Worm (Caenorhabditis elegans) whole organism, L2 larva: Measurements from ENCODE around the gene T11F8.5.
"Not testable (repeated sequence)": the region's sequence is repeated elsewhere in the genome, so short reads cannot be mapped to it uniquely, and the experiment has no call there.

Source experiments
- R02D3.7 ChIP-seq: fragments of 150-350 bp; optimal IDR thresholded peaks from 2 replicates; lab custom pipeline; 2014; ENCODE audit warnings: missing biosample characterization, missing genetic modification characterization
- Y55F3AM.14 ChIP-seq: fragments of 200-800 bp; sonication (Bioruptor generic); optimal IDR thresholded peaks from 2 replicates; lab custom pipeline; 2018; ENCODE audit warnings: mild to moderate bottlenecking, missing genetic modification characterization, missing compliant biosample characterization
- ZK546.5 ChIP-seq: sonication (generic microtip); optimal IDR thresholded peaks from 2 replicates; lab custom pipeline; 2017; ENCODE audit warnings: missing biosample characterization, missing genetic modification characterization
- alr-1 ChIP-seq: fragments of 150-350 bp; optimal IDR thresholded peaks from 2 replicates; lab custom pipeline; 2014; ENCODE audit warnings: missing biosample characterization, missing genetic modification characterization
- aly-2 ChIP-seq: fragments of 150-350 bp; optimal IDR thresholded peaks from 2 replicates; lab custom pipeline; 2014; ENCODE audit warnings: missing biosample characterization, missing genetic modification characterization
- blmp-1 ChIP-seq: sonication (generic microtip); optimal IDR thresholded peaks from 2 replicates; lab custom pipeline; 2017; ENCODE audit warnings: missing genetic modification characterization, mild to moderate bottlenecking, missing compliant biosample characterization, antibody characterized with exemption, moderate library complexity; ENCODE audit not compliant: insufficient read depth
- ceh-82 ChIP-seq: fragments of 150-350 bp; optimal IDR thresholded peaks from 2 replicates; lab custom pipeline; 2014; ENCODE audit warnings: missing biosample characterization, missing genetic modification characterization
- egl-27 ChIP-seq: sonication (generic microtip); optimal IDR thresholded peaks from 3 replicates; lab custom pipeline; 2017; ENCODE audit warnings: missing biosample characterization, missing genetic modification reagents, missing genetic modification characterization
- elt-1 ChIP-seq: fragments of 150-350 bp; optimal IDR thresholded peaks from 2 replicates; lab custom pipeline; 2014; ENCODE audit warnings: missing biosample characterization, missing genetic modification characterization
- elt-3 ChIP-seq: sonication (generic microtip); optimal IDR thresholded peaks from 2 replicates; lab custom pipeline; 2017; ENCODE audit warnings: missing biosample characterization, missing genetic modification characterization
- fos-1 ChIP-seq: fragments of 150-350 bp; optimal IDR thresholded peaks from 2 replicates; lab custom pipeline; 2014; ENCODE audit warnings: missing biosample characterization, missing genetic modification characterization
- lin-11 ChIP-seq: fragments of 150-350 bp; sonication (generic microtip); optimal IDR thresholded peaks from 2 replicates; lab custom pipeline; 2014; ENCODE audit warnings: missing biosample characterization, missing genetic modification characterization, inconsistent platforms, mixed read lengths
- lin-39 ChIP-seq: fragments of 150-350 bp; optimal IDR thresholded peaks from 2 replicates; lab custom pipeline; 2014; ENCODE audit warnings: missing biosample characterization, missing genetic modification reagents, missing genetic modification characterization
- mab-5 ChIP-seq: fragments of 150-350 bp; optimal IDR thresholded peaks from 2 replicates; lab custom pipeline; 2014; ENCODE audit warnings: missing biosample characterization, missing genetic modification characterization
- mbf-1 ChIP-seq: sonication (generic microtip); optimal IDR thresholded peaks from 2 replicates; lab custom pipeline; 2017; ENCODE audit warnings: missing biosample characterization, missing genetic modification characterization
- mdl-1 ChIP-seq, 2 experiments: fragments of 150-350 bp in 1 of 2; sonication (generic microtip) in 1 of 2; optimal IDR thresholded peaks; 2 replicates each; lab custom pipeline; 2017; ENCODE audit warnings: missing biosample characterization in 2 of 2, missing genetic modification characterization in 2 of 2
- nhr-10 ChIP-seq: sonication (generic microtip); optimal IDR thresholded peaks from 2 replicates; lab custom pipeline; 2017; ENCODE audit warnings: missing biosample characterization, missing genetic modification characterization
- nhr-11 ChIP-seq: fragments of 150-350 bp; optimal IDR thresholded peaks from 2 replicates; lab custom pipeline; 2014; ENCODE audit warnings: missing biosample characterization, missing genetic modification characterization
- nhr-23 ChIP-seq: fragments of 150-350 bp; optimal IDR thresholded peaks from 2 replicates; lab custom pipeline; 2014; ENCODE audit warnings: missing biosample characterization, missing genetic modification reagents, missing genetic modification characterization
- nhr-25 ChIP-seq: fragments of 150-350 bp; sonication (generic microtip); optimal IDR thresholded peaks from 3 replicates; lab custom pipeline; 2014; ENCODE audit warnings: missing biosample characterization, missing genetic modification characterization
- nhr-6 ChIP-seq: fragments of 150-350 bp; optimal IDR thresholded peaks from 2 replicates; lab custom pipeline; 2014; ENCODE audit warnings: missing biosample characterization, missing genetic modification characterization
- peb-1 ChIP-seq: fragments of 150-350 bp; optimal IDR thresholded peaks from 2 replicates; lab custom pipeline; 2014; ENCODE audit warnings: missing biosample characterization, missing genetic modification characterization
- sem-4 ChIP-seq: fragments of 150-350 bp; optimal IDR thresholded peaks from 2 replicates; lab custom pipeline; 2014; ENCODE audit warnings: missing biosample characterization, missing genetic modification reagents, missing genetic modification characterization
- sma-3 ChIP-seq: sonication (generic microtip); optimal IDR thresholded peaks from 2 replicates; lab custom pipeline; 2016; ENCODE audit warnings: missing genetic modification reagents, missing genetic modification characterization, missing compliant biosample characterization
- sma-9 ChIP-seq, 2 experiments: fragments of 150-350 bp in 1 of 2; sonication (generic microtip) in 1 of 2; optimal IDR thresholded peaks; 2 replicates each; lab custom pipeline; 2014 to 2016; ENCODE audit warnings: missing genetic modification characterization in 2 of 2, mild to moderate bottlenecking in 1 of 2, missing biosample characterization in 1 of 2, missing compliant biosample characterization in 1 of 2, missing genetic modification reagents in 1 of 2, moderate library complexity in 1 of 2
- snpc-4 ChIP-seq: fragments of 150-350 bp; optimal IDR thresholded peaks from 2 replicates; lab custom pipeline; 2014; ENCODE audit warnings: missing biosample characterization, missing genetic modification characterization
- unc-39 ChIP-seq: fragments of 150-350 bp; optimal IDR thresholded peaks from 2 replicates; lab custom pipeline; 2014; ENCODE audit warnings: missing biosample characterization, missing genetic modification characterization
- unc-55 ChIP-seq: fragments of 150-350 bp; sonication (generic microtip); optimal IDR thresholded peaks from 3 replicates; lab custom pipeline; 2014; ENCODE audit warnings: missing biosample characterization, missing genetic modification reagents, missing genetic modification characterization
- zag-1 ChIP-seq: fragments of 150-350 bp; optimal IDR thresholded peaks from 2 replicates; lab custom pipeline; 2014; ENCODE audit warnings: missing biosample characterization, missing genetic modification characterization
- ztf-1 ChIP-seq: fragments of 200-800 bp; sonication (Bioruptor generic); conservative IDR thresholded peaks from 2 replicates; pipeline ENCODE4 v1.3.6; 2022; ENCODE audit warnings: missing genetic modification characterization, missing compliant biosample characterization
- ztf-4 ChIP-seq: fragments of 150-350 bp; optimal IDR thresholded peaks from 2 replicates; lab custom pipeline; 2014; ENCODE audit warnings: missing biosample characterization, missing genetic modification characterization

The T11F8.5 gene

DNA sequence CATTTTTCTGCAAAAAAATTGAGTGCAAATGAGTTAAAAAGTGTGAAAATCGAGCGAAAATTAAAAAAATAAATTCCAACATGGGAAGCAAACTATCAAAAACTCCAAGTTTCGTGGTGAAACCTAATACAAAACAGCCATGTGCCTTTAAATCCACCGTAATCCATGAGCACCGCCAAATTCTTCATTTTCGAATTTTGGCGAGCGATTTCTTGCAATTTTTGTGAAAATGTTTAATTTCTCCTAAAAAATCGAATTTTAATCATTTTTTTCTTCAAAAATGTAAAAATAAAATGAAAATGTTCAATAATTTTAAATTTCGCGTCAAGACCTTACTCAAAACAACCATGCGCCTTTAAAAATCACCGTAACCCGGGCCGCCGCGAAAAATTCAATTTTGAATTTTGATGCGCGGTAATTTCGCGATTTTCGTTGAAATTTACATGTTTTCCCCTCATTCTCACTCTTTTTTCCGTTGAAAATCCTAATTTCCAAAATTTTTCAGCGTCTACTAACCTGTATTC lies 3.4 kb downstream of the T11F8.5 start, which contains the start of the genes snpc-3.1 and puf-7:
TSS of gene snpc-3.1 (minus strand) at position 51 of the 524 bp plus-strand sequence.
TSS of gene puf-7 (plus strand) at position 506 of the 524 bp plus-strand sequence.
- TF ChIP-seq ZK546.5 (tag; lab: Kevin White, UChicago); mdl-1 (tag; optimal IDR thresholded peaks at IDR 0.05; lab: Kevin White, UChicago); lin-39 (tag; lab: Kevin White, UChicago): not testable (repeated sequence)

DNA sequence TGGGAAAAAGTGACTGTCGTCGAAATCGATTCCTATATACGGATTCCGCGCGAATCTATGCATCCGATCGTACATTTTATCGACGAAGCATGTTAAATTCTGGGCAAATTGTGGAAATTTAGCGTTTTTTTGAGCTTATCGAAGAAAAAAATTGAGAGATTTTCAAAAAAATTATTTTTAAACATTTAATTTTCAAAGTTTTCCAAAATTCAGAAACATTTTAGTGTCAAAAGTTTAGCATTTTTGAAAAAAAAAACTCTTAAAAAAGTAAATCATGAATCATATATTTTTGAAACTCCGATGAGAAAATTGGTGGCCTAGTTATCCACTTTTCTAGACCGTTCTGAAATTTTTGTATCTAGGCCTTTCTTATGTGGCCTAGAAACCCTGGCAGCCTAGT lies 8.2 kb downstream of the T11F8.5 start, which contains the start of gene B0273.115:
TSS of gene B0273.115 (minus strand) at position 101 of the 400 bp plus-strand sequence.
- not testable (repeated sequence) for TF ChIP-seq sma-3 (GFP tag; lab: Kevin White, UChicago); ztf-4; mab-5 (tag; lab: Kevin White, UChicago)

DNA sequence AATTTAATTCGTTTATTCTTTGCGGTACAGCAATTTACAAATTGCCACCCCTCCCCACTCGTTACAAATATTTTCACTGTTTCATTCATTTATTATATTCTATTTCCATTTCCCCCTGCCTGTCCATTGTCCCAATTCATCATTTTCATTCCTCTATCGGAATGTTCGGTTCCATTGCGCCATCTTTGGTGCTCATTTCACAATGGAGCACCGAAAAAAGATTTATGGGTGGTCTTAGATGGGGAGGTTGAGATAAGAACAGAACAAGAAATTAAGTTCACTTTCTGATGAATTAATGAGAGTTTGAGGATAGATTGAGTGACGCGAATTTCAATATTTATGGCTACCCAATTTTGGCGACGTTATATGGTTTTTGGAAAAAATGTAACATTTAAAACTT lies 9.4 kb downstream of the T11F8.5 start:
- TF ChIP-seq nhr-23 (tag; lab: Kevin White, UChicago) = no peak
- TF ChIP-seq nhr-6 (tag; lab: Kevin White, UChicago) = no peak
- peak; percentile 92 for TF ChIP-seq mab-5 (tag; lab: Kevin White, UChicago)
- no peak for TF ChIP-seq ZK546.5 (tag; lab: Kevin White, UChicago)
- no peak for TF ChIP-seq ztf-1 (GFP tag; lab: Robert Waterston, UW)
- no peak for TF ChIP-seq aly-2 (tag; lab: Kevin White, UChicago)
- TF ChIP-seq sma-3 (GFP tag; lab: Kevin White, UChicago) = no peak
- no peak for TF ChIP-seq lin-11 (tag; lab: Kevin White, UChicago)
- TF ChIP-seq mbf-1 (tag; lab: Kevin White, UChicago) = no peak
- TF ChIP-seq peb-1 (tag; lab: Kevin White, UChicago) = no peak
- peak; percentile 20 for TF ChIP-seq unc-55

DNA sequence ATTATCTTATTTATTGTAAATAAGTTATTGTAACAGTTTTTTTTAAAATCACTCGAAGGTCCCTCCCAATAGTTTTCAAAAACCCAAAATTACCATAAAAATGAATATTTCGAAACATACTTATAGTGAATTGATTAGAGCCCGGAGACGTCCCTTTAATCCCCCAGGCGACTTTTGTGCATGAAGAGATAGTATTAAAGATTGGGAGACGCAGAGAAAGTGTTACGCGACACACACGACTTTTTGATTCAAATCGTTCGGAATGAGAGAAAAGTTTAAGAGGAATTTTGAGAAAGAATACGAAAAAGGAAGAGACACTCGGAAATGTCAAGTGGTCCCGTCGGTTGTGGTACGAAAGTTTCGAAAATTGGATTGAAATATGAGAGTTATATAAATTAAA lies 10.3 kb downstream of the T11F8.5 start:
- no peak for TF ChIP-seq ztf-1 (GFP tag; lab: Robert Waterston, UW)
- no peak for TF ChIP-seq alr-1
- TF ChIP-seq mab-5 (tag; lab: Kevin White, UChicago) = peak; percentile 64
- no peak for TF ChIP-seq blmp-1 (tag; lab: Kevin White, UChicago)
- TF ChIP-seq sma-9 (GFP tag; optimal IDR thresholded peaks at IDR 0.05; lab: Kevin White, UChicago) = no peak
- TF ChIP-seq sma-9 (tag; optimal IDR thresholded peaks at IDR 0.05; lab: Kevin White, UChicago) = no peak
- no peak for TF ChIP-seq R02D3.7 (tag; lab: Kevin White, UChicago)
- TF ChIP-seq nhr-25 = no peak

ce11 chrIV:5493692-5494091 lies 10.9 kb downstream of the T11F8.5 start, which contains the start of gene B0273.1:
Gene B0273.1 (plus strand): TSS chrIV:5493992.
- TF ChIP-seq egl-27 (no peak), ceh-82 (tag; lab: Kevin White, UChicago) (no peak), lin-39 (tag; lab: Kevin White, UChicago) (no peak), sem-4 (tag; lab: Kevin White, UChicago) (no peak), ztf-4 (no peak), aly-2 (tag; lab: Kevin White, UChicago) (no peak)

ce11 chrIV:5494099-5494498 lies 11.3 kb downstream of the T11F8.5 start:
- TF ChIP-seq R02D3.7 (tag; lab: Kevin White, UChicago) (no peak), lin-39 (tag; lab: Kevin White, UChicago) (no peak), mdl-1 (tag; optimal IDR thresholded peaks at IDR 0.05; lab: Kevin White, UChicago) (no peak)
- TF ChIP-seq, all 48 proteins: peak for 0

- TF ChIP-seq elt-1 (tag; lab: Kevin White, UChicago) (no peak), egl-27 (no peak), nhr-10 (no peak), unc-39 (tag; lab: Kevin White, UChicago) (no peak), nhr-23 (tag; lab: Kevin White, UChicago) (no peak), mab-5 (tag; lab: Kevin White, UChicago) (no peak), Y55F3AM.14 (GFP tag; lab: Kevin White, UChicago) (no peak), elt-3 (tag; lab: Kevin White, UChicago) (no peak), fos-1 (tag; lab: Kevin White, UChicago) (no peak), lin-11 (tag; lab: Kevin White, UChicago) (no peak), ztf-1 (GFP tag; lab: Robert Waterston, UW) (no peak), zag-1 (tag; lab: Kevin White, UChicago) (no peak), snpc-4 (tag; lab: Kevin White, UChicago) (no peak), sma-9 (GFP tag; optimal IDR thresholded peaks at IDR 0.05; lab: Kevin White, UChicago) (no peak), sma-9 (tag; optimal IDR thresholded peaks at IDR 0.05; lab: Kevin White, UChicago) (no peak), lin-39 (tag; lab: Kevin White, UChicago) (no peak), aly-2 (tag; lab: Kevin White, UChicago) (no peak), nhr-6 (tag; lab: Kevin White, UChicago) (no peak), blmp-1 (tag; lab: Kevin White, UChicago) (no peak), nhr-11 (tag; lab: Kevin White, UChicago) (no peak), nhr-25 (no peak)
Measured at ce11 chrIV:5501414-5501813, 18.6 kb downstream of the T11F8.5 start.
